Fruit fly (Drosophila melanogaster) whole organism, prepupa: ENCODE data around the gene CG5421.

Source experiments
- Blimp-1 ChIP-seq: fragments of 200-800 bp; sonication (Bioruptor generic); optimal IDR thresholded peaks from 3 replicates; lab custom pipeline; 2017; ENCODE audit warnings: missing biosample characterization, missing genetic modification characterization, mild to moderate bottlenecking, moderate library complexity, missing genetic modification reagents
- CG10631 ChIP-seq: fragments of 200-800 bp; sonication (Bioruptor generic); optimal IDR thresholded peaks from 2 replicates; lab custom pipeline; 2016; ENCODE audit warnings: missing biosample characterization, missing genetic modification characterization
- Eip75B ChIP-seq: fragments of 200-800 bp; sonication (Bioruptor generic); optimal IDR thresholded peaks from 3 replicates; lab custom pipeline; 2016; ENCODE audit warnings: missing biosample characterization, missing genetic modification characterization
- Hr39 ChIP-seq: fragments of 200-800 bp; sonication (Bioruptor generic); optimal IDR thresholded peaks from 2 replicates; lab custom pipeline; 2016; ENCODE audit warnings: missing biosample characterization, missing genetic modification characterization
- Hr4 ChIP-seq: fragments of 200-800 bp; sonication (Bioruptor generic); optimal IDR thresholded peaks from 3 replicates; lab custom pipeline; 2016; ENCODE audit warnings: missing biosample characterization, missing genetic modification characterization
- Smox ChIP-seq: fragments of 200-800 bp; sonication (Bioruptor generic); optimal IDR thresholded peaks from 3 replicates; lab custom pipeline; 2016; ENCODE audit warnings: missing biosample characterization, missing genetic modification characterization
- esn ChIP-seq: fragments of 200-800 bp; sonication (Bioruptor generic); optimal IDR thresholded peaks from 2 replicates; lab custom pipeline; 2016; ENCODE audit warnings: missing biosample characterization, mild to moderate bottlenecking, missing genetic modification characterization, moderate library complexity

DNA sequence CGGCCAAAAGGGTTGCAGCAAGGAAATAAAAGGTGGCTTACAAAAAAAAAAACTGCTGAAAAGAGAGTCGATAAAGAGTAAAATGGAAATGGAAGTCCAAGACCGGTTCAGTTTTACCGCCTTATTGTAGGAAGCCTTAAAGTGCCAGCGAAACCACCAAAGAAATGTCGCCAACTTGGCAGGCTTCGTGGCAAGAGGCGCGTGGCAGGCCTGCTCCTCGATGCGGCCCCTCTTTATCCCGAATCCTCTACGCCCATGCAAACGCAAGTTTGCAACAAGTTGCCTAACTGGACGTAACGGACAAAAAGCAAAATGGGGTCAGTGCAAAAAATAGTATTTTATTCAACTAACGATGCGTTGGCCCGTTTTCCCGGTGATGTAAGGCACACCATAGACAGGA is 32.9 kb upstream of the CG5421 start:
- TF ChIP-seq esn (GFP tag; lab: Kevin White, UChicago), result no peak
- no peak for TF ChIP-seq Smox (GFP tag; lab: Kevin White, UChicago)
- no peak for TF ChIP-seq Eip75B (GFP tag; lab: Kevin White, UChicago)
- no peak for TF ChIP-seq Hr4
- no peak for TF ChIP-seq CG10631 (GFP tag; lab: Kevin White, UChicago)
- TF ChIP-seq Hr39, result no peak
- TF ChIP-seq Blimp-1 (GFP tag; lab: Kevin White, UChicago), result no peak
